Fruit fly (Drosophila melanogaster) whole organism, pupa: ENCODE results near the gene TwdlB.

Experiments used
- CG32121 ChIP-seq: fragments of 200-800 bp; sonication (Bioruptor generic); IDR thresholded peaks from 2 replicates; pipeline ENCODE4 v1.3.6; 2022; ENCODE audit warnings: missing biosample characterization, missing genetic modification characterization
- CG34367 ChIP-seq: fragments of 200-800 bp; sonication (Bioruptor generic); optimal IDR thresholded peaks from 2 replicates; lab custom pipeline; 2018; ENCODE audit warnings: missing biosample characterization, mild to moderate bottlenecking, missing genetic modification characterization
- CG8301 ChIP-seq: fragments of 200-800 bp; sonication (Bioruptor generic); optimal IDR thresholded peaks from 2 replicates; lab custom pipeline; 2018; ENCODE audit warnings: missing biosample characterization, mild to moderate bottlenecking, missing genetic modification characterization
- CG9948 ChIP-seq: fragments of 200-800 bp; sonication (Bioruptor generic); optimal IDR thresholded peaks from 2 replicates; lab custom pipeline; 2018; ENCODE audit warnings: missing biosample characterization, mild to moderate bottlenecking, missing genetic modification characterization, moderate library complexity
- EcR ChIP-seq: fragments of 200-800 bp; sonication (Bioruptor generic); optimal IDR thresholded peaks from 3 replicates; lab custom pipeline; 2019; ENCODE audit warnings: missing biosample characterization, missing genetic modification characterization, mild to moderate bottlenecking, moderate library complexity, missing genetic modification reagents
- rn ChIP-seq: fragments of 200-800 bp; sonication (Bioruptor generic); IDR thresholded peaks from 2 replicates; pipeline ENCODE4 v1.3.6; 2022; ENCODE audit warnings: missing biosample characterization, missing genetic modification characterization

dm6 chr3R:26606498-26606897 is 16.8 kb downstream of the TwdlB start:
- TF ChIP-seq EcR (GFP tag; lab: Kevin White, UChicago) (no peak), CG34367 (tag; lab: Kevin White, UChicago) (no peak), CG9948 (tag; lab: Kevin White, UChicago) (no peak), CG32121 (GFP tag; lab: Robert Waterston, UW) (no peak), CG8301 (tag; lab: Kevin White, UChicago) (no peak), rn (GFP tag; lab: Robert Waterston, UW) (no peak)
